Fruit fly (Drosophila melanogaster) whole organism, larva: ENCODE results near the gene PlexA.

Experiments used
- noc ChIP-seq: fragments of 200-800 bp; sonication (Bioruptor generic); optimal IDR thresholded peaks from 3 replicates; lab custom pipeline; 2019; ENCODE audit warnings: missing biosample characterization, mild to moderate bottlenecking, missing genetic modification characterization, moderate library complexity

PlexA gene

dm6 chr4:963193-963592 lies 63.7 kb downstream of the PlexA start:
- no peak for TF ChIP-seq noc

- no peak for TF ChIP-seq noc
Measured at dm6 chr4:961045-961576, 65.8 kb downstream of the PlexA start.

dm6 chr4:959921-960536 lies 66.9 kb downstream of the PlexA start:
- no peak for TF ChIP-seq noc
